Worm (Caenorhabditis elegans): ENCODE data around the gene ttr-44.

DNA sequence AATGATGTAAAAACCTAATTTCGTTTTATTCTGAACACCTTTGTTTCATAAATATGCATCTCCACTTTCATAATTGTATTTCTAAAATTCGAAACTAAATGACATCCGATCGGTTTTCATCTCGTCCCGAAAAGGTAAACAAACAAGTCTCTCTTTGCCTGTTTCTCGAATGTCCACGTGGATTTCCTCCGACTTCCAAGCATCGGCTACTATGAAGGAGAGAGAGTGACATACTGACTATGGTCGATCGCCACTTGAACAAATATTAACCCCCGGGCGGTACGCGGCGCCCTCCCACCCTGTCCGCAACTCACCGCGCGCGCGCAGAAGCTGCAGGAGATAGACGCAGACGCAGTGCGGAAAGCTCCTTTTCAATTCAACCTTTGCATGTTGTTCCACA is 45.3 kb upstream of the ttr-44 start:
- no peak for TF ChIP-seq skn-1 (tag; optimal IDR thresholded peaks at IDR 0.05)
- no peak for TF ChIP-seq unc-130 (GFP tag; optimal IDR thresholded peaks at IDR 0.05)
- no peak for TF ChIP-seq F44E2.7 (GFP tag; IDR thresholded peaks at IDR 0.05)

Data from whole organism, L4 larva.